Worm (Caenorhabditis elegans) whole organism, L3 larva: ENCODE results near the gene pnp-1.
A peak's percentile ranks its signal among the peaks of the same experiment; 100 is the strongest.

Experiments
- R02D3.7 ChIP-seq: fragments of 150-350 bp; optimal IDR thresholded peaks from 2 replicates; lab custom pipeline; 2014; ENCODE audit warnings: missing biosample characterization, missing genetic modification characterization
- ZK546.5 ChIP-seq: sonication (generic microtip); optimal IDR thresholded peaks from 2 replicates; lab custom pipeline; 2017; ENCODE audit warnings: missing biosample characterization, missing genetic modification characterization
- aly-2 ChIP-seq: fragments of 150-350 bp; optimal IDR thresholded peaks from 2 replicates; lab custom pipeline; 2014; ENCODE audit warnings: missing biosample characterization, missing genetic modification characterization
- ama-1 ChIP-seq: fragments of 150-350 bp; optimal IDR thresholded peaks from 2 replicates; lab custom pipeline; 2018
- ceh-28 ChIP-seq: fragments of 150-350 bp; optimal IDR thresholded peaks from 2 replicates; lab custom pipeline; 2014; ENCODE audit warnings: missing biosample characterization, missing genetic modification reagents, missing genetic modification characterization
- ceh-82 ChIP-seq: fragments of 150-350 bp; optimal IDR thresholded peaks from 2 replicates; lab custom pipeline; 2014; ENCODE audit warnings: missing biosample characterization, missing genetic modification characterization
- daf-12 ChIP-seq: fragments of 150-350 bp; optimal IDR thresholded peaks from 2 replicates; lab custom pipeline; 2014; ENCODE audit warnings: missing biosample characterization, missing genetic modification reagents, missing genetic modification characterization
- egl-27 ChIP-seq: sonication (generic microtip); optimal IDR thresholded peaks from 4 replicates; lab custom pipeline; 2017; ENCODE audit warnings: missing biosample characterization, missing genetic modification reagents, missing genetic modification characterization
- elt-2 ChIP-seq: sonication (generic microtip); optimal IDR thresholded peaks from 2 replicates; lab custom pipeline; 2016; ENCODE audit warnings: missing genetic modification reagents, mild to moderate bottlenecking, missing genetic modification characterization, missing compliant biosample characterization
- elt-3 ChIP-seq, 3 experiments: fragments of 150-350 bp in 1 of 3; sonication (generic microtip) in 2 of 3; optimal IDR thresholded peaks; 2 replicates in 2 of 3; 4 replicates in 1 of 3; lab custom pipeline; 2014 to 2017; ENCODE audit warnings: missing biosample characterization in 3 of 3, missing genetic modification characterization in 3 of 3
- fkh-2 ChIP-seq: fragments of 150-350 bp; optimal IDR thresholded peaks from 2 replicates; lab custom pipeline; 2014; ENCODE audit warnings: missing biosample characterization, missing genetic modification reagents, missing genetic modification characterization
- fos-1 ChIP-seq: fragments of 150-350 bp; optimal IDR thresholded peaks from 2 replicates; lab custom pipeline; 2014; ENCODE audit warnings: missing biosample characterization, missing genetic modification characterization
- hmg-11 ChIP-seq: sonication (generic microtip); optimal IDR thresholded peaks from 2 replicates; lab custom pipeline; 2016; ENCODE audit warnings: missing genetic modification characterization, missing compliant biosample characterization
- lin-15B ChIP-seq: fragments of 150-350 bp; optimal IDR thresholded peaks from 2 replicates; lab custom pipeline; 2014; ENCODE audit warnings: missing biosample characterization, missing genetic modification characterization
- lin-39 ChIP-seq: fragments of 150-350 bp; optimal IDR thresholded peaks from 2 replicates; lab custom pipeline; 2018; ENCODE audit warnings: missing biosample characterization, missing genetic modification reagents, missing genetic modification characterization
- lsy-12 ChIP-seq: sonication (generic microtip); optimal IDR thresholded peaks from 2 replicates; lab custom pipeline; 2016; ENCODE audit warnings: mild to moderate bottlenecking, missing genetic modification characterization, missing compliant biosample characterization
- mdl-1 ChIP-seq: fragments of 150-350 bp; optimal IDR thresholded peaks from 2 replicates; lab custom pipeline; 2014; ENCODE audit warnings: missing biosample characterization, missing genetic modification characterization
- mml-1 ChIP-seq: fragments of 150-350 bp; sonication (generic microtip); optimal IDR thresholded peaks from 3 replicates; lab custom pipeline; 2014; ENCODE audit warnings: missing biosample characterization, missing genetic modification characterization
- nfya-1 ChIP-seq: sonication (generic microtip); optimal IDR thresholded peaks from 2 replicates; lab custom pipeline; 2017; ENCODE audit warnings: missing genetic modification characterization, mild to moderate bottlenecking, missing compliant biosample characterization, antibody characterized with exemption, moderate library complexity; ENCODE audit not compliant: insufficient read depth
- nhr-12 ChIP-seq: fragments of 150-350 bp; optimal IDR thresholded peaks from 2 replicates; lab custom pipeline; 2014; ENCODE audit warnings: missing biosample characterization, missing genetic modification characterization
- nhr-23 ChIP-seq: fragments of 150-350 bp; optimal IDR thresholded peaks from 2 replicates; lab custom pipeline; 2014; ENCODE audit warnings: missing biosample characterization, missing genetic modification reagents, missing genetic modification characterization
- nhr-237 ChIP-seq: fragments of 150-350 bp; optimal IDR thresholded peaks from 2 replicates; lab custom pipeline; 2014; ENCODE audit warnings: missing biosample characterization, missing genetic modification characterization
- nhr-43 ChIP-seq: sonication (generic microtip); optimal IDR thresholded peaks from 2 replicates; lab custom pipeline; 2016; ENCODE audit warnings: mild to moderate bottlenecking, missing genetic modification characterization, missing compliant biosample characterization; ENCODE audit not compliant: poor library complexity, severe bottlenecking
- nhr-67 ChIP-seq: fragments of 150-350 bp; optimal IDR thresholded peaks from 2 replicates; lab custom pipeline; 2014; ENCODE audit warnings: missing biosample characterization, missing genetic modification characterization
- nhr-76 ChIP-seq: fragments of 150-350 bp; sonication (generic microtip); optimal IDR thresholded peaks from 5 replicates; lab custom pipeline; 2014; ENCODE audit warnings: missing biosample characterization, missing genetic modification characterization
- pha-4 ChIP-seq: fragments of 150-350 bp; optimal IDR thresholded peaks from 2 replicates; lab custom pipeline; 2014; ENCODE audit warnings: missing biosample characterization, missing genetic modification reagents, missing genetic modification characterization
- pqm-1 ChIP-seq: fragments of 150-350 bp; optimal IDR thresholded peaks from 2 replicates; lab custom pipeline; 2017; ENCODE audit warnings: missing biosample characterization, missing genetic modification characterization, inconsistent platforms
- sea-2 ChIP-seq: fragments of 150-350 bp; sonication (generic microtip); optimal IDR thresholded peaks from 4 replicates; lab custom pipeline; 2014; ENCODE audit warnings: missing biosample characterization, missing genetic modification reagents, missing genetic modification characterization
- snpc-4 ChIP-seq: fragments of 150-350 bp; optimal IDR thresholded peaks from 2 replicates; lab custom pipeline; 2014; ENCODE audit warnings: missing biosample characterization, missing genetic modification characterization
- tbx-2 ChIP-seq: sonication (generic microtip); optimal IDR thresholded peaks from 2 replicates; lab custom pipeline; 2016; ENCODE audit warnings: mild to moderate bottlenecking, missing genetic modification characterization, missing compliant biosample characterization
- unc-62 ChIP-seq: fragments of 150-350 bp; sonication (generic microtip); optimal IDR thresholded peaks from 4 replicates; lab custom pipeline; 2014; ENCODE audit warnings: missing biosample characterization, missing genetic modification reagents, missing genetic modification characterization
- zag-1 ChIP-seq: fragments of 150-350 bp; optimal IDR thresholded peaks from 2 replicates; lab custom pipeline; 2014; ENCODE audit warnings: missing biosample characterization, missing genetic modification characterization
- ztf-11 ChIP-seq: fragments of 150-350 bp; optimal IDR thresholded peaks from 2 replicates; lab custom pipeline; 2014; ENCODE audit warnings: missing biosample characterization, missing genetic modification characterization

Gene pnp-1

DNA sequence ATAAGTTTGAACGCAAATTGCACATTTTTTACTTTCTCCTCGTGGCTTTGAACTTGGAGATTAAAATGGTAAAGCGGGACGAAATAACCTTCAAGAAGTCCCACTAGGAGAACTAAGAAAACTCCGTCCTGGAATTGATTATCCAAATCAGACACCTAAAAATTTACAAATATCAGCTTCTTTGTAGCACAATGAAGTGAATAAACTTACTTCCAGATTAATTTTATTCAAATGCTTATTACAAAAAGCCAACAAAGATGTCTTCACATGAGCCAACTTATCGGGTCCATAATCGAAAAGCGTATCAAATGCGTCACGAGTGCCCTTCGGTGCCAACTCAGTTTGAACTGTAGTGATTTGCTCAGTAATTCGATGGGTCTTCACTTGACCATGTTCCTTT, 35.6 kb downstream of the pnp-1 start:
- TF ChIP-seq mml-1 (no peak), R02D3.7 (tag; lab: Kevin White, UChicago) (no peak), daf-12 (tag; lab: Kevin White, UChicago) (no peak), elt-3 (tag; optimal IDR thresholded peaks at IDR 0.05; lab: Kevin White, UChicago) (no peak), egl-27 (no peak), tbx-2 (tag; lab: Kevin White, UChicago) (no peak), fkh-2 (no peak), zag-1 (tag; lab: Kevin White, UChicago) (no peak), pqm-1 (tag; lab: Kevin White, UChicago) (no peak), nhr-23 (tag; lab: Kevin White, UChicago) (no peak), ceh-82 (no peak), hmg-11 (no peak), nhr-237 (no peak), aly-2 (tag; lab: Kevin White, UChicago) (no peak), fos-1 (tag; lab: Kevin White, UChicago) (no peak), unc-62 (no peak), snpc-4 (tag; lab: Kevin White, UChicago) (no peak), nfya-1 (tag; lab: Kevin White, UChicago) (no peak)

DNA sequence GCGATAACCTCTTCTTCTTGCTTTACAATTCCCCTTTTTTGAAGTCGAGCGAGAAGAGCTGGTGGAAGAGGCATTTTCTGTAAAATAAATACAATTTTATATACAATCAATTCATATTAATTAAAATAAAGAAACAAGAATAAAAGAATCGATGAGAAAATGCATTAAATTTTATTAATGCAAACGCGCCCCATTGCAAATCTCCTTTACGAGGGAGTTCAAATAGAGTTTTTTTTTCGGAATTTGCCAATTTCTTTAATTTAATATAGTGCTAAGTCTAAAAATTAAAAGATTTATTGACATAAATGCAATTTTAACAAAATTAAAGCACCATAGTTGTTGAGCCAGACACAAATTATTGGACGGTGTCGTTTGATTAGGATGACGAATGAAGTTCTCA, 36.5 kb downstream of the pnp-1 start, which contains the start of gene pqbp-1.1:
TSS of gene pqbp-1.1 (minus strand) at position 77 of the 400 bp plus-strand sequence.
- TF ChIP-seq snpc-4 (tag; lab: Kevin White, UChicago) = peak; percentile 37
- peak; percentile 61 for TF ChIP-seq ceh-28 (tag; lab: Kevin White, UChicago)
- TF ChIP-seq elt-2 (tag; lab: Kevin White, UChicago) = no peak
- TF ChIP-seq pha-4 = peak; percentile 85
- peak; percentile 68 for TF ChIP-seq lin-15B (tag; lab: Kevin White, UChicago)
- TF ChIP-seq ZK546.5 (tag; lab: Kevin White, UChicago) = no peak
- peak; percentile 46 for TF ChIP-seq nhr-23 (tag; lab: Kevin White, UChicago)
- peak; percentile 43 for TF ChIP-seq nfya-1 (tag; lab: Kevin White, UChicago)

DNA sequence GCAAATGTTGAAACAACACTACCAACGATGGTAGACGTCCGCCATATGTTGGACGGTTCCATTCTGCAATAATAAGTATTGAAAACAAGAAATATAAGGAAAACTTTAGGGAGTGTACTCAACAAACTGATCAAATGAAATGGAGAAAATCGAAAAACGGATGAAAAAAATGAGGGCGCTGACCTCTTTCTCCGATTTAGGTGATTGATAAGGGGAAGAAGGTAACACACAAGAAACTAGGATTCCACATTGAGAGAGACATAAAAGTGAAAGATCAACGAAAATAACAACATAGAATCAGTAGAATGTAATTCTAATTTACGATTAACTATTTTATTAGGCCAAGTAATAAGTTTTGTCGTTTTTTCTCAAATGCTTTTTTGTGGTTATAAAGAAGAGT, 39.0 kb downstream of the pnp-1 start, which contains the start of gene dpy-9:
TSS of gene dpy-9 (minus strand) at position 63 of the 400 bp plus-strand sequence.
- TF ChIP-seq fkh-2 (no peak), nhr-12 (no peak), ztf-11 (tag; lab: Kevin White, UChicago) (no peak), nhr-23 (tag; lab: Kevin White, UChicago) (peak; percentile 92), unc-62 (no peak), ama-1 (lab: Kevin White, UChicago) (no peak), ZK546.5 (tag; lab: Kevin White, UChicago) (no peak), elt-2 (tag; lab: Kevin White, UChicago) (no peak)
- TF ChIP-seq, all 47 proteins: peak for 1

DNA sequence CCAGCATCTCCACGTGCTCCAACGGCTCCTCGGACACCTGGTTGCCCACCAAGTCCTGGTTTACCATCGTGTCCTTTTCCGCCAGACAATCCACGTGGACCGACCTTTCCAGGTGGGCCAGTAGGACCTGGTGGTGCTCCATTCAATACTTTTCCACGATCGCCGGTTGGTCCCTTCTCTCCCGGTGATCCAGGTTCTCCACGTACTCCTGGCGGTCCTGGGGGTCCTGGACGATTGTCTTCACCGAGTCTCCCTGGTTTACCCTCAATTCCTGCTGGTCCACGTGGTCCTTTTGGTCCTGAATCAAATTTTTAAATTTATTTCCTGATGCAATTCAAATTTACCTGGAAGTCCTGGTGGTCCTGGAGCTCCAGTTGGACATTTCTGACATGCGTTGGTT, 39.7 kb downstream of the pnp-1 start:
- TF ChIP-seq pha-4 = no peak
- no peak for TF ChIP-seq lin-15B (tag; lab: Kevin White, UChicago)
- TF ChIP-seq sea-2 (GFP tag; lab: Kevin White, UChicago) = no peak
- TF ChIP-seq ceh-28 (tag; lab: Kevin White, UChicago) = no peak
- TF ChIP-seq mml-1 = no peak
- TF ChIP-seq lsy-12 = no peak

DNA sequence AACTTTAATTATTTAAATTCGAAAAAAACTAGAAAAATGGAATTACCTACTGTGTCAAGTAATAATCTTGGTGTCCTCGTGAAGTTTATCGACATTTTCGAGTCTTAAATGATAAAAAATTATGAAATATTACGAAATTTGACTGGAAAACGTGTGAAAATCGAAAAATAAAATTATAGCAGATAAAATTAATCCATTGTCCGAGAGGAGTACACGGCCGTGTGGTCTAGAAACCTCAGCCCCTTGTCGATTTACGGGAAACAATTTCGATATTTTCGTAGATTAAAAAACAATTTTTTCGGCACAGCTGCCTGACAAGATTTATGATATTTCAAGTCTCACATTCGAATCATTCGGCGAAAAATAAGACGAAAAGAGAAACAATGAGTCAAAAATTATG, 41.0 kb downstream of the pnp-1 start, which contains the start of gene R02D3.8:
TSS of gene R02D3.8 (minus strand) at position 109 of the 400 bp plus-strand sequence.
- TF ChIP-seq nhr-76 (tag; lab: Kevin White, UChicago) = no peak
- no peak for TF ChIP-seq unc-62
- TF ChIP-seq ama-1 (lab: Kevin White, UChicago) = peak; percentile 43
- TF ChIP-seq zag-1 (tag; lab: Kevin White, UChicago) = no peak
- peak; percentile 16 for TF ChIP-seq elt-2 (tag; lab: Kevin White, UChicago)
- peak; percentile 35 for TF ChIP-seq pha-4
- TF ChIP-seq nhr-67 (tag; lab: Kevin White, UChicago) = no peak
- peak; percentile 52 for TF ChIP-seq nfya-1 (tag; lab: Kevin White, UChicago)
- TF ChIP-seq lin-39 (tag; lab: Kevin White, UChicago) = peak; percentile 25
- peak; percentile 24 for TF ChIP-seq hmg-11
- TF ChIP-seq lin-15B (tag; lab: Kevin White, UChicago) = peak; percentile 64
- TF ChIP-seq nhr-43 (tag; lab: Kevin White, UChicago) = peak; percentile 54
- peak; percentile 57 for TF ChIP-seq nhr-23 (tag; lab: Kevin White, UChicago)
- TF ChIP-seq nhr-237 = no peak
- TF ChIP-seq lsy-12 = peak; percentile 17
- no peak for TF ChIP-seq mdl-1 (tag; lab: Kevin White, UChicago)
